Fruit fly (Drosophila melanogaster) whole organism, embryonic: ENCODE results near the gene CG9920.
A peak's percentile ranks its signal among the peaks of the same experiment; 100 is the strongest.

Experiments used
- Atf-2 ChIP-seq: fragments of 200-800 bp; sonication (Bioruptor generic); optimal IDR thresholded peaks from 2 replicates; lab custom pipeline; 2016; ENCODE audit warnings: missing biosample characterization, missing genetic modification characterization
- Atf6 ChIP-seq: fragments of 200-800 bp; sonication (Bioruptor generic); IDR thresholded peaks from 2 replicates; pipeline ENCODE4 v1.3.6; 2022; ENCODE audit warnings: missing biosample characterization, missing genetic modification characterization
- CG10321 ChIP-seq: fragments of 200-800 bp; sonication (Bioruptor generic); IDR thresholded peaks from 2 replicates; pipeline ENCODE4 v1.3.6; 2022; ENCODE audit warnings: missing biosample characterization, missing genetic modification characterization
- CG11093 ChIP-seq: fragments of 200-800 bp; sonication (Bioruptor generic); IDR thresholded peaks from 3 replicates; pipeline ENCODE4 v1.3.6; 2022; ENCODE audit warnings: missing biosample characterization, missing genetic modification characterization
- CG12391 ChIP-seq: fragments of 200-800 bp; sonication (Bioruptor generic); optimal IDR thresholded peaks from 3 replicates; lab custom pipeline; 2018; ENCODE audit warnings: missing biosample characterization, mild to moderate bottlenecking, missing genetic modification characterization, moderate library complexity
- CG12769 ChIP-seq: fragments of 200-800 bp; sonication (Bioruptor generic); optimal IDR thresholded peaks from 2 replicates; lab custom pipeline; 2019; ENCODE audit warnings: missing biosample characterization, mild to moderate bottlenecking, missing genetic modification characterization, moderate library complexity
- CG13287 ChIP-seq: fragments of 200-800 bp; sonication (Bioruptor generic); IDR thresholded peaks from 2 replicates; pipeline ENCODE4 v1.3.6; 2022; ENCODE audit warnings: missing biosample characterization, missing genetic modification characterization; ENCODE audit not compliant: partially characterized antibody
- CG14014 ChIP-seq: fragments of 200-800 bp; sonication (Bioruptor generic); IDR thresholded peaks from 2 replicates; pipeline ENCODE4 v1.3.6; 2022; ENCODE audit warnings: missing biosample characterization, missing genetic modification characterization
- CG14667 ChIP-seq: fragments of 200-800 bp; sonication (Bioruptor generic); IDR thresholded peaks from 2 replicates; pipeline ENCODE4 v1.3.6; 2022; ENCODE audit warnings: missing biosample characterization, missing genetic modification characterization
- CG15269 ChIP-seq: fragments of 200-800 bp; sonication (Bioruptor generic); optimal IDR thresholded peaks from 2 replicates; lab custom pipeline; 2018; ENCODE audit warnings: missing biosample characterization, mild to moderate bottlenecking, missing genetic modification characterization, moderate library complexity
- CG17361 ChIP-seq: fragments of 200-800 bp; sonication (Bioruptor generic); IDR thresholded peaks from 3 replicates; pipeline ENCODE4 v1.3.6; 2022; ENCODE audit warnings: missing biosample characterization, missing genetic modification characterization
- CG17612 ChIP-seq: fragments of 200-800 bp; sonication (Bioruptor generic); IDR thresholded peaks from 2 replicates; pipeline ENCODE4 v1.3.6; 2022; ENCODE audit warnings: missing biosample characterization, missing genetic modification characterization
- CG18599 ChIP-seq: fragments of 200-800 bp; sonication (Bioruptor generic); optimal IDR thresholded peaks from 3 replicates; lab custom pipeline; 2017; ENCODE audit warnings: missing biosample characterization, missing genetic modification characterization, mild to moderate bottlenecking, moderate library complexity, missing genetic modification reagents
- CG2678 ChIP-seq: fragments of 200-800 bp; sonication (Bioruptor generic); optimal IDR thresholded peaks from 3 replicates; lab custom pipeline; 2019; ENCODE audit warnings: missing biosample characterization, mild to moderate bottlenecking, missing genetic modification characterization, moderate library complexity
- CG30403 ChIP-seq: fragments of 200-800 bp; sonication (Bioruptor generic); optimal IDR thresholded peaks from 3 replicates; lab custom pipeline; 2016; ENCODE audit warnings: missing biosample characterization, missing genetic modification characterization
- CG32532 ChIP-seq: fragments of 200-800 bp; sonication (Bioruptor generic); IDR thresholded peaks from 2 replicates; pipeline ENCODE4 v1.3.6; 2022; ENCODE audit warnings: missing biosample characterization, missing genetic modification characterization
- CG3726 ChIP-seq: fragments of 200-800 bp; sonication (Bioruptor generic); IDR thresholded peaks from 3 replicates; pipeline ENCODE4, ENCODE4 v1.3.6; 2022; ENCODE audit warnings: missing biosample characterization, missing genetic modification characterization
- CG7556 ChIP-seq: fragments of 200-800 bp; sonication (Bioruptor generic); optimal IDR thresholded peaks from 2 replicates; lab custom pipeline; 2017; ENCODE audit warnings: missing biosample characterization, mild to moderate bottlenecking, missing genetic modification characterization
- CG7987 ChIP-seq: fragments of 200-800 bp; sonication (Bioruptor generic); optimal IDR thresholded peaks from 2 replicates; lab custom pipeline; 2018; ENCODE audit warnings: missing biosample characterization, mild to moderate bottlenecking, missing genetic modification characterization, moderate library complexity
- CTCF ChIP-seq: fragments of 200-800 bp; sonication (Bioruptor generic); optimal IDR thresholded peaks from 2 replicates; lab custom pipeline; 2017; ENCODE audit warnings: missing biosample characterization, mild to moderate bottlenecking, missing genetic modification characterization, moderate library complexity
- D19B ChIP-seq: fragments of 200-800 bp; sonication (Bioruptor generic); optimal IDR thresholded peaks from 2 replicates; lab custom pipeline; 2017; ENCODE audit warnings: missing biosample characterization, mild to moderate bottlenecking, missing genetic modification characterization
- Drgx ChIP-seq: fragments of 200-800 bp; sonication (Bioruptor generic); IDR thresholded peaks from 2 replicates; pipeline ENCODE4 v1.3.6; 2022; ENCODE audit warnings: missing biosample characterization, missing genetic modification characterization
- E2f2 ChIP-seq: fragments of 200-800 bp; sonication (Bioruptor generic); IDR thresholded peaks from 2 replicates; pipeline ENCODE4 v1.3.6; 2022; ENCODE audit warnings: missing biosample characterization, missing genetic modification characterization
- Ets65A ChIP-seq: fragments of 200-800 bp; sonication (Bioruptor generic); peaks from one replicate; lab custom pipeline; 2016; ENCODE audit warnings: missing biosample characterization, missing genetic modification characterization
- HHEX ChIP-seq: fragments of 200-800 bp; sonication (Bioruptor generic); optimal IDR thresholded peaks from 3 replicates; lab custom pipeline; 2017; ENCODE audit warnings: missing biosample characterization, mild to moderate bottlenecking, missing genetic modification characterization, missing genetic modification reagents
- HLH4C ChIP-seq: fragments of 200-800 bp; sonication (Bioruptor generic); IDR thresholded peaks from 3 replicates; pipeline ENCODE4 v1.3.6; 2022; ENCODE audit warnings: missing biosample characterization, missing genetic modification characterization; ENCODE audit not compliant: partially characterized antibody
- Hmr ChIP-seq: fragments of 200-800 bp; sonication (Bioruptor generic); optimal IDR thresholded peaks from 3 replicates; lab custom pipeline; 2017; ENCODE audit warnings: mild to moderate bottlenecking, missing biosample characterization, missing genetic modification reagents, missing genetic modification characterization
- Optix ChIP-seq: fragments of 200-800 bp; sonication (Bioruptor generic); IDR thresholded peaks from 3 replicates; pipeline ENCODE4 v1.3.6; 2022; ENCODE audit warnings: missing biosample characterization, missing genetic modification characterization
- Rfx ChIP-seq: fragments of 200-800 bp; sonication (Bioruptor generic); IDR thresholded peaks from 2 replicates; pipeline ENCODE4 v1.3.6; 2022; ENCODE audit warnings: missing biosample characterization, missing genetic modification characterization
- Sox100B ChIP-seq: fragments of 200-800 bp; sonication (Bioruptor generic); optimal IDR thresholded peaks from 3 replicates; lab custom pipeline; 2018; ENCODE audit warnings: missing biosample characterization, mild to moderate bottlenecking, missing genetic modification characterization
- Trl ChIP-seq, 3 experiments: fragments of >200 bp in 2 of 3; fragments of 200-800 bp in 1 of 3; sonication (Bioruptor generic) in 1 of 3; optimal IDR thresholded peaks; 2 replicates in 1 of 3; 3 replicates in 2 of 3; lab custom pipeline; 2016 to 2017; ENCODE audit warnings: missing biosample characterization in 1 of 3, missing genetic modification characterization in 1 of 3
- Xbp1 ChIP-seq: fragments of 200-800 bp; sonication (Bioruptor generic); optimal IDR thresholded peaks from 3 replicates; lab custom pipeline; 2016; ENCODE audit warnings: missing biosample characterization, mild to moderate bottlenecking, missing genetic modification characterization
- abd-A ChIP-seq: fragments of 200-800 bp; sonication (Bioruptor generic); optimal IDR thresholded peaks from 3 replicates; lab custom pipeline; 2019; ENCODE audit warnings: missing biosample characterization, mild to moderate bottlenecking, missing genetic modification characterization, moderate library complexity
- cg ChIP-seq: fragments of 200-800 bp; sonication (Bioruptor generic); optimal IDR thresholded peaks from 3 replicates; lab custom pipeline; 2019; ENCODE audit warnings: missing biosample characterization, mild to moderate bottlenecking, missing genetic modification characterization, moderate library complexity
- chinmo ChIP-seq: fragments of 200-800 bp; sonication (Bioruptor generic); IDR thresholded peaks from 4 replicates; pipeline ENCODE4 v1.3.6; 2022; ENCODE audit warnings: missing biosample characterization, missing genetic modification characterization; ENCODE audit not compliant: partially characterized antibody
- disco-r ChIP-seq: fragments of 200-800 bp; sonication (Bioruptor generic); optimal IDR thresholded peaks from 2 replicates; lab custom pipeline; 2016; ENCODE audit warnings: missing biosample characterization, missing genetic modification characterization
- ftz-f1 ChIP-seq: fragments of 200-800 bp; sonication (Bioruptor generic); optimal IDR thresholded peaks from 2 replicates; lab custom pipeline; 2016; ENCODE audit warnings: missing biosample characterization, missing genetic modification characterization
- gem ChIP-seq: fragments of 200-800 bp; sonication (Bioruptor generic); optimal IDR thresholded peaks from 2 replicates; lab custom pipeline; 2019; ENCODE audit warnings: missing biosample characterization, mild to moderate bottlenecking, missing genetic modification characterization, moderate library complexity
- gsb ChIP-seq: fragments of 200-800 bp; sonication (Bioruptor generic); IDR thresholded peaks from 2 replicates; pipeline ENCODE4 v1.3.6; 2022; ENCODE audit warnings: missing biosample characterization, missing genetic modification characterization
- lab ChIP-seq: fragments of 200-800 bp; sonication (Bioruptor generic); optimal IDR thresholded peaks from 3 replicates; lab custom pipeline; 2017; ENCODE audit warnings: missing biosample characterization, missing genetic modification characterization, mild to moderate bottlenecking, moderate library complexity, missing genetic modification reagents
- mld ChIP-seq: fragments of 200-800 bp; sonication (Bioruptor generic); IDR thresholded peaks from 3 replicates; pipeline ENCODE4 v1.3.6; 2022; ENCODE audit warnings: missing biosample characterization, missing genetic modification characterization; ENCODE audit not compliant: partially characterized antibody
- otp ChIP-seq: fragments of 200-800 bp; sonication (Bioruptor generic); IDR thresholded peaks from 3 replicates; pipeline ENCODE4, ENCODE4 v1.3.6; 2022; ENCODE audit warnings: missing biosample characterization, missing genetic modification characterization
- p53 ChIP-seq: fragments of 200-800 bp; sonication (Bioruptor generic); optimal IDR thresholded peaks from 2 replicates; lab custom pipeline; 2016; ENCODE audit warnings: missing biosample characterization, missing genetic modification characterization
- pb ChIP-seq: fragments of 200-800 bp; sonication (Bioruptor generic); optimal IDR thresholded peaks from 3 replicates; lab custom pipeline; 2016; ENCODE audit warnings: missing biosample characterization, missing genetic modification characterization
- sens ChIP-seq: fragments of 200-800 bp; sonication (Bioruptor generic); peaks from one replicate; lab custom pipeline; 2016; ENCODE audit warnings: missing biosample characterization, missing genetic modification characterization
- sima ChIP-seq: fragments of 200-800 bp; sonication (Bioruptor generic); optimal IDR thresholded peaks from 2 replicates; lab custom pipeline; 2016; ENCODE audit warnings: missing biosample characterization, missing genetic modification characterization
- sug ChIP-seq: fragments of 200-800 bp; optimal IDR thresholded peaks from 2 replicates; lab custom pipeline; 2019; ENCODE audit warnings: missing biosample characterization, mild to moderate bottlenecking, missing genetic modification characterization, moderate library complexity
- tx ChIP-seq: fragments of 200-800 bp; sonication (Bioruptor generic); optimal IDR thresholded peaks from 2 replicates; lab custom pipeline; 2016; ENCODE audit warnings: missing biosample characterization, missing genetic modification characterization
- zfh1 ChIP-seq: fragments of 200-800 bp; sonication (Bioruptor generic); IDR thresholded peaks from 3 replicates; pipeline ENCODE4 v1.3.6; 2022; ENCODE audit warnings: missing biosample characterization, missing genetic modification characterization

Gene CG9920

DNA sequence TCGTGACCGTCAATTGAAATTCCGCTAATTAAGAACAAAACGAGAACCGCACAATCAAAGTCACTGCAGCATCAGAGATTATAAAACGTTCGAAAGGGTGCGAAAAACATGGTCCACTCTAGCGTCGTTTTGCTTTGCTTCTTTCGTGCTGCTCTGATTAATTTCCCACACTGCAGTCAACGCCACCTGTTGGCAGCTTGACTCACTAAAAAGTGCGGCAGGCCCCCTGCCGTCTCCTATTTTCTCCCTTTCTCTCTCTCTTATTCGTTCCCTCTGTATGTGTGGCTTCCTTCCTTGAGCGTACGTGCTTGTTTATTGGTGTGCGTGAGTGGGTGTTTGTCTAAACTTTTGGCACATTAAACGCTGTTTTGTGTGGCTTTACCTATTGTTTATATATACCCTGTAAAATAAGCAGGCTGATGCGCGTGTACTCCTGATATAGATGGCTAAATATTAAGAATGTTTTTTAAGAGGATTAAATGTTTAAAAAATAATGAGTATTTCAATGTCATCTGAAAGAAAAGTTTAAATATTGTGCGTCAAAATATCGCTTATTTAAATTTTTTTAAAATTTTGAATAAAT lies 738 bp upstream of the CG9920 start:
- TF ChIP-seq D19B (GFP tag; lab: Kevin White, UChicago) (peak; percentile 69), CG32532 (GFP tag; lab: Robert Waterston, UW) (peak; percentile 54), HLH4C (GFP tag; lab: Robert Waterston, UW) (no peak), Optix (GFP tag; lab: Robert Waterston, UW) (peak; percentile 32; the same call in 1 of the 3 replicates), Xbp1 (peak; percentile 5), CG13287 (GFP tag; lab: Robert Waterston, UW) (0 out of 2 replicates have a peak, but pooled peaks have one; percentile 8), CG14667 (no peak), Atf6 (0 out of 2 replicates have a peak, but pooled peaks have one; percentile 7), CG11093 (0 out of 3 replicates have a peak, but pooled peaks have one; percentile 27), p53 (no peak), sens (peak; percentile 72), Sox100B (peak; percentile 18), CG17612 (GFP tag; lab: Robert Waterston, UW) (no peak), sug (peak; percentile 21), CG10321 (no peak), CG2678 (tag; lab: Kevin White, UChicago) (peak; percentile 20), ftz-f1 (GFP tag; lab: Kevin White, UChicago) (peak; percentile 68), CG3726 (GFP tag; lab: Robert Waterston, UW) (no peak), lab (peak; percentile 29), disco-r (GFP tag; lab: Kevin White, UChicago) (no peak), CG12769 (tag; lab: Kevin White, UChicago) (peak; percentile 43), E2f2 (peak; percentile 20; the same call in 1 of the 2 replicates), chinmo (GFP tag; lab: Robert Waterston, UW) (peak; percentile 75; the same call in 2 of the 4 replicates), zfh1 (GFP tag; lab: Robert Waterston, UW) (0 out of 3 replicates have a peak, but pooled peaks have one; percentile 45), Drgx (GFP tag; lab: Robert Waterston, UW) (peak; percentile 32; the same call in 1 of the 2 replicates), Trl (optimal IDR thresholded peaks at IDR 0.05; lab: Kevin White, UChicago) (peak in 1 of 2 experiments; percentile 25), Trl (GFP tag; optimal IDR thresholded peaks at IDR 0.05; lab: Kevin White, UChicago) (no peak), pb (GFP tag; lab: Kevin White, UChicago) (peak; percentile 14), tx (GFP tag; lab: Kevin White, UChicago) (no peak), CG18599 (GFP tag; lab: Kevin White, UChicago) (peak; percentile 8), CG7556 (GFP tag; lab: Kevin White, UChicago) (peak; percentile 53), CG12391 (peak; percentile 14), mld (GFP tag; lab: Robert Waterston, UW) (no peak), abd-A (tag; lab: Kevin White, UChicago) (peak; percentile 51), Hmr (peak; percentile 33), CG17361 (GFP tag; lab: Robert Waterston, UW) (0 out of 3 replicates have a peak, but pooled peaks have one; percentile 7), CG15269 (tag; lab: Kevin White, UChicago) (peak; percentile 0), Rfx (peak; percentile 42), gsb (GFP tag; lab: Robert Waterston, UW) (0 out of 2 replicates have a peak, but pooled peaks have one; percentile 19), cg (GFP tag; lab: Kevin White, UChicago) (peak; percentile 62), Ets65A (GFP tag; lab: Kevin White, UChicago) (peak; percentile 8), Atf-2 (GFP tag; lab: Kevin White, UChicago) (peak; percentile 10), CG14014 (peak; percentile 34; the same call in 1 of the 2 replicates), sima (GFP tag; lab: Kevin White, UChicago) (no peak), gem (peak; percentile 52), otp (GFP tag; lab: Robert Waterston, UW) (0 out of 3 replicates have a peak, but pooled peaks have one; percentile 30), CTCF (peak; percentile 92), CG7987 (GFP tag; lab: Kevin White, UChicago) (peak; percentile 2), HHEX (GFP tag; lab: Kevin White, UChicago) (peak; percentile 10), CG30403 (GFP tag; lab: Kevin White, UChicago) (peak; percentile 17)
